Worm (Caenorhabditis elegans): ENCODE data around the gene Y7A5A.8.

Y7A5A.8 gene

DNA sequence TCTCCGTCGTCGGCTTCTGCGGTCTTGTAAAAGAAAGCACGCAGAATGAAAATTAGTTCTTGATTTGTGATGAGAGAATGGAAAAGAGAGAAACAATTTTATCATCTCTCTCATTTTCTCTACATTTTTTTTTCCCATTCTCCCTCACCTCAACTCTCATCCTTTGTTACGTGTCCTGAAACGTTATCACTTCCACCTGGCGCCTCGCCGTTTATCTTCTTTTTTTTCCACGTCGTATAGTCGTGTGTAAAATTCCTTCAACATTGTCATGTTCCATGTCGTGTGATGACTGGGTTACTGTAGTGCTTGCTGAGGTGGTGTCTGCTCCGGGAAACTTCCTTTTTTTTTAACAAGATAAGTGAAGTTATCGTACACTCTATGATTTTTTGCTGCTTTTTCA lies 42.8 kb upstream of the Y7A5A.8 start (continued):
- TF ChIP-seq tra-1 (GFP tag; IDR thresholded peaks at IDR 0.05) (peak; percentile 65), ceh-62 (tag; optimal IDR thresholded peaks at IDR 0.05) (no peak), mxl-2 (GFP tag; conservative IDR thresholded peaks at IDR 0.05) (no peak), ctbp-1 (GFP tag; IDR thresholded peaks at IDR 0.05) (0 out of 2 replicates have a peak, but pooled peaks have one; percentile 11), nhr-48 (tag; optimal IDR thresholded peaks at IDR 0.05) (peak; percentile 70), aha-1 (tag) (peak; percentile 92), mdl-1 (tag; optimal IDR thresholded peaks at IDR 0.05) (peak in 1 of 2 experiments; percentile 61), mxl-3 (GFP tag; optimal IDR thresholded peaks at IDR 0.05) (peak; percentile 72), nhr-10 (tag; optimal IDR thresholded peaks at IDR 0.05) (peak; percentile 43), mes-2 (tag; optimal IDR thresholded peaks at IDR 0.05; ENCODE audit: poor library complexity, severe bottlenecking) (peak; percentile 42), hlh-30 (tag; optimal IDR thresholded peaks at IDR 0.05; ENCODE audit: insufficient read depth) (peak; percentile 90)

DNA sequence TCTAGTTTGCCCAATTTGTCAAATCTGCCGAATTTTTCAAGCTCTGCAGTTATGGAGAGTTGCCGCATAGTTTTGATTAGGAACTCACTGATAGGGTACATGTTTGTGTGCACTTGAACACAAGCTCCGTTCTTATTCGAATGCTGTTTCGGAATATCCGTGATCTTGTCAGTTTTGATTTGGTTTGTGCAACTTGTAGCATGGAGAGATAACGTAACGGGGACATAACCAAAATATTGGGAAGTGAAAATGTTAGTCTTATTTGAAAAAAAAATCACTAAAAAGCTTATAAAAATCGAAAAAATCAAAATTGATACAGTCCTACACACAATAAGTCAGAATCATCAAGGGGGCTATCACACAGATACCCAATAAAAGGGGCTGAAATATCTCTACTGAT lies 40.3 kb upstream of the Y7A5A.8 start, which contains the start of gene Y7A5A.24:
Gene Y7A5A.24 (minus strand): TSS at position 101 of the 400 bp plus-strand sequence.
- TF ChIP-seq ceh-32 (tag; optimal IDR thresholded peaks at IDR 0.05; ENCODE audit: poor library complexity) (no peak), sdz-12 (GFP tag; optimal IDR thresholded peaks at IDR 0.05) (no peak), aly-2 (tag; optimal IDR thresholded peaks at IDR 0.05) (no peak), F10B5.3 (tag; optimal IDR thresholded peaks at IDR 0.05) (no peak), ctbp-1 (GFP tag; IDR thresholded peaks at IDR 0.05) (no peak), jun-1 (tag; optimal IDR thresholded peaks at IDR 0.05) (no peak), lir-3 (tag; optimal IDR thresholded peaks at IDR 0.05) (no peak), zfp-3 (GFP tag; conservative IDR thresholded peaks at IDR 0.05) (no peak), mep-1 (tag; optimal IDR thresholded peaks at IDR 0.05) (no peak), T26A8.4 (GFP tag; IDR thresholded peaks at IDR 0.05) (no peak), ceh-44 (GFP tag; IDR thresholded peaks at IDR 0.05) (no peak), nhr-25 (tag; optimal IDR thresholded peaks at IDR 0.05; ENCODE audit: borderline replicate concordance, insufficient read depth) (no peak), tag-97 (GFP tag; IDR thresholded peaks at IDR 0.05) (no peak), daf-16 (GFP tag; optimal IDR thresholded peaks at IDR 0.05) (no peak), daf-16 (tag; optimal IDR thresholded peaks at IDR 0.05) (no peak), arid-1 (GFP tag; conservative IDR thresholded peaks at IDR 0.05) (no peak), ZK337.2 (GFP tag; IDR thresholded peaks at IDR 0.05) (no peak), zag-1 (tag; optimal IDR thresholded peaks at IDR 0.05) (no peak)

DNA sequence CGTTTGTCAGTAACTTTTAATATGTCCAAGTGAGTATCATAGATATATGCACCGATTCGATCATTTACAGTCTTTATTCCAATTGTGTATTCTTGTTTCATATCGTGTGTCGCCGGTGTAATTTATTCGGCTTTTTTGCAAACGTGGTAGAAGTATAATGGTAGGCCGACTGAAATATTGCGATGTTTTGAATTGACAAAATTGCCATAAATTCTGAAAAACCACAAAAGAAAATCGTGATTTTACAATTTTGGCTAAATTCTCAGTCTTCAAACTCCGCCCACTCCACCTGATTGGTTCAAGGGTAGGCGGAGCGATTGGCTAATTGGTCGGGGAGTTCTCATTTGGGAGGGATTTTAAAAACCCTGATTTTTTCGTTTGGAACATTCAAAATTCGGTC lies 37.7 kb upstream of the Y7A5A.8 start, which contains the start of gene Y7A5A.3:
Gene Y7A5A.3 (minus strand): TSS at position 101 of the 400 bp plus-strand sequence.
- TF ChIP-seq aly-2 (tag; optimal IDR thresholded peaks at IDR 0.05): no peak
- TF ChIP-seq Y105C5A.15 (GFP tag; IDR thresholded peaks at IDR 0.05): no peak
- TF ChIP-seq lim-7 (GFP tag; IDR thresholded peaks at IDR 0.05): no peak
- TF ChIP-seq dpl-1 (GFP tag; optimal IDR thresholded peaks at IDR 0.05): no peak
- TF ChIP-seq fos-1 (tag; optimal IDR thresholded peaks at IDR 0.05): no peak
- TF ChIP-seq F26F4.8 (GFP tag; conservative IDR thresholded peaks at IDR 0.05): no peak
- TF ChIP-seq lin-1 (GFP tag; IDR thresholded peaks at IDR 0.05): no peak
- no peak for TF ChIP-seq ceh-44 (GFP tag; IDR thresholded peaks at IDR 0.05)
- no peak for TF ChIP-seq nhr-111 (GFP tag; optimal IDR thresholded peaks at IDR 0.05)
- TF ChIP-seq ceh-62 (tag; optimal IDR thresholded peaks at IDR 0.05): no peak
- TF ChIP-seq set-16 (GFP tag; IDR thresholded peaks at IDR 0.05): no peak
- TF ChIP-seq unc-130 (GFP tag; optimal IDR thresholded peaks at IDR 0.05): no peak
- no peak for TF ChIP-seq lsy-2 (tag; optimal IDR thresholded peaks at IDR 0.05)
- no peak for TF ChIP-seq ceh-28 (tag; optimal IDR thresholded peaks at IDR 0.05)
- no peak for TF ChIP-seq F37D6.2 (tag; optimal IDR thresholded peaks at IDR 0.05)
